Worm (Caenorhabditis elegans) whole organism, L1 larva: ENCODE data around the gene ZK643.2.

ENCODE experiments used
- C34B4.2 ChIP-seq: sonication (generic microtip); optimal IDR thresholded peaks from 2 replicates; lab custom pipeline; 2017; ENCODE audit warnings: mild to moderate bottlenecking, missing genetic modification characterization, missing compliant biosample characterization
- F16B12.6 ChIP-seq: fragments of 150-350 bp; optimal IDR thresholded peaks from 2 replicates; lab custom pipeline; 2014; ENCODE audit warnings: missing biosample characterization, missing genetic modification characterization
- Y116A8C.19 ChIP-seq: sonication (generic microtip); optimal IDR thresholded peaks from 2 replicates; lab custom pipeline; 2016; ENCODE audit warnings: missing compliant biosample characterization, missing genetic modification characterization, borderline replicate concordance
- alr-1 ChIP-seq: fragments of 200-800 bp; sonication (Bioruptor generic); optimal IDR thresholded peaks from 2 replicates; lab custom pipeline; 2018; ENCODE audit warnings: borderline replicate concordance, mild to moderate bottlenecking, missing genetic modification characterization, missing compliant biosample characterization
- ceh-8 ChIP-seq: fragments of 200-800 bp; sonication (Bioruptor generic); optimal IDR thresholded peaks from 2 replicates; lab custom pipeline; 2018; ENCODE audit warnings: mild to moderate bottlenecking, missing genetic modification characterization, moderate library complexity, missing compliant biosample characterization
- ceh-82 ChIP-seq, 3 experiments: fragments of 150-350 bp in 1 of 3; sonication (generic microtip) in 2 of 3; optimal IDR thresholded peaks; 2 replicates each; lab custom pipeline; 2014 to 2017; ENCODE audit warnings: missing biosample characterization in 3 of 3, missing genetic modification characterization in 3 of 3
- ceh-88 ChIP-seq: fragments of 200-800 bp; sonication (Bioruptor generic); IDR thresholded peaks from 2 replicates; pipeline ENCODE4 v1.3.6; 2022; ENCODE audit warnings: missing genetic modification characterization, missing compliant biosample characterization
- ces-1 ChIP-seq: fragments of 150-350 bp; optimal IDR thresholded peaks from 2 replicates; lab custom pipeline; 2014; ENCODE audit warnings: missing biosample characterization, missing genetic modification reagents, missing genetic modification characterization
- dpl-1 ChIP-seq, 3 experiments: fragments of 150-350 bp in 2 of 3; sonication (generic microtip) in 1 of 3; optimal IDR thresholded peaks; 2 replicates each; lab custom pipeline; 2014 to 2017; ENCODE audit warnings: missing biosample characterization in 3 of 3, missing genetic modification characterization in 3 of 3, missing genetic modification reagents in 3 of 3
- dsc-1 ChIP-seq: sonication (generic microtip); optimal IDR thresholded peaks from 2 replicates; lab custom pipeline; 2016; ENCODE audit warnings: mild to moderate bottlenecking, missing genetic modification characterization, missing compliant biosample characterization
- efl-1 ChIP-seq, 4 experiments: fragments of 150-350 bp; optimal IDR thresholded peaks in 3 of 4; peaks in 1 of 4; 1 replicate in 1 of 4; 2 replicates in 3 of 4; lab custom pipeline; 2014; ENCODE audit warnings: missing biosample characterization in 2 of 4, missing genetic modification characterization in 2 of 4, missing genetic modification reagents in 2 of 4
- elt-3 ChIP-seq, 6 experiments: fragments of 150-350 bp in 1 of 6; sonication (generic microtip); optimal IDR thresholded peaks; 2 replicates each; lab custom pipeline; 2017 to 2018; ENCODE audit warnings: missing biosample characterization in 6 of 6, missing genetic modification characterization in 6 of 6, inconsistent platforms in 1 of 6
- ets-5 ChIP-seq: fragments of 200-800 bp; sonication (Bioruptor generic); IDR thresholded peaks from 2 replicates; pipeline ENCODE4 v1.3.6; 2022; ENCODE audit warnings: missing genetic modification characterization, missing compliant biosample characterization
- fkh-10 ChIP-seq: sonication (generic microtip); optimal IDR thresholded peaks from 2 replicates; lab custom pipeline; 2017; ENCODE audit warnings: missing biosample characterization, missing genetic modification reagents, missing genetic modification characterization
- hlh-17 ChIP-seq: fragments of 200-800 bp; sonication (Bioruptor generic); optimal IDR thresholded peaks from 2 replicates; lab custom pipeline; 2018; ENCODE audit warnings: missing genetic modification characterization, mild to moderate bottlenecking, missing compliant biosample characterization, moderate library complexity, borderline replicate concordance
- hpl-2 ChIP-seq: fragments of 150-350 bp; optimal IDR thresholded peaks from 2 replicates; lab custom pipeline; 2014; ENCODE audit warnings: missing biosample characterization, missing genetic modification reagents, missing genetic modification characterization
- irx-1 ChIP-seq: sonication (generic microtip); optimal IDR thresholded peaks from 2 replicates; lab custom pipeline; 2016; ENCODE audit warnings: missing genetic modification characterization, missing compliant biosample characterization
- isw-1 ChIP-seq: fragments of 200-800 bp; sonication (Bioruptor generic); IDR thresholded peaks from 2 replicates; pipeline ENCODE4 v1.3.6; 2022; ENCODE audit warnings: missing genetic modification characterization, missing compliant biosample characterization
- lin-14 ChIP-seq: fragments of 200-800 bp; sonication (Bioruptor generic); optimal IDR thresholded peaks from 2 replicates; lab custom pipeline; 2018; ENCODE audit warnings: mild to moderate bottlenecking, missing genetic modification characterization, moderate library complexity, missing compliant biosample characterization
- lin-15B ChIP-seq: fragments of 150-350 bp; sonication (generic microtip); optimal IDR thresholded peaks from 3 replicates; lab custom pipeline; 2014; ENCODE audit warnings: missing biosample characterization, missing genetic modification characterization
- lin-35 ChIP-seq, 2 experiments: fragments of 150-350 bp; optimal IDR thresholded peaks; 2 replicates each; lab custom pipeline; 2014; ENCODE audit warnings: missing biosample characterization in 2 of 2, missing genetic modification characterization in 2 of 2, missing genetic modification reagents in 2 of 2
- lin-39 ChIP-seq: fragments of 150-350 bp; optimal IDR thresholded peaks from 2 replicates; lab custom pipeline; 2014; ENCODE audit warnings: missing biosample characterization, missing genetic modification reagents, missing genetic modification characterization
- lsy-2 ChIP-seq, 2 experiments: fragments of 150-350 bp; optimal IDR thresholded peaks; 2 replicates each; lab custom pipeline; 2014; ENCODE audit warnings: missing biosample characterization in 2 of 2, missing genetic modification characterization in 2 of 2
- mab-9 ChIP-seq: fragments of 200-800 bp; sonication (Bioruptor generic); IDR thresholded peaks from 2 replicates; pipeline ENCODE4 v1.3.6; 2022; ENCODE audit warnings: missing genetic modification reagents, missing genetic modification characterization, missing compliant biosample characterization
- mep-1 ChIP-seq: fragments of 150-350 bp; optimal IDR thresholded peaks from 2 replicates; lab custom pipeline; 2014; ENCODE audit warnings: missing biosample characterization, missing genetic modification characterization
- nhr-19 ChIP-seq: fragments of 200-800 bp; sonication (Bioruptor generic); conservative IDR thresholded peaks from 2 replicates; pipeline ENCODE4 v1.3.6; 2022; ENCODE audit warnings: missing genetic modification characterization, missing compliant biosample characterization
- nhr-20 ChIP-seq: sonication (generic microtip); optimal IDR thresholded peaks from 2 replicates; lab custom pipeline; 2016; ENCODE audit warnings: mild to moderate bottlenecking, missing genetic modification characterization, missing compliant biosample characterization
- nhr-71 ChIP-seq: sonication (generic microtip); optimal IDR thresholded peaks from 2 replicates; lab custom pipeline; 2016; ENCODE audit warnings: mild to moderate bottlenecking, missing genetic modification characterization, moderate library complexity, missing compliant biosample characterization
- nhr-76 ChIP-seq: sonication (generic microtip); optimal IDR thresholded peaks from 2 replicates; lab custom pipeline; 2017; ENCODE audit warnings: missing biosample characterization, missing genetic modification characterization
- nhr-77 ChIP-seq: fragments of 150-350 bp; optimal IDR thresholded peaks from 2 replicates; lab custom pipeline; 2014; ENCODE audit warnings: missing biosample characterization, missing genetic modification characterization
- nhr-85 ChIP-seq: sonication (generic microtip); peaks from one replicate; lab custom pipeline; 2016; ENCODE audit warnings: missing genetic modification characterization, inconsistent platforms, missing compliant biosample characterization
- nhr-90 ChIP-seq: sonication (generic microtip); optimal IDR thresholded peaks from 2 replicates; lab custom pipeline; 2016; ENCODE audit warnings: mild to moderate bottlenecking, missing genetic modification characterization, missing compliant biosample characterization; ENCODE audit not compliant: poor library complexity
- rnt-1 ChIP-seq: sonication (generic microtip); optimal IDR thresholded peaks from 2 replicates; lab custom pipeline; 2016; ENCODE audit warnings: mild to moderate bottlenecking, missing genetic modification characterization, moderate library complexity, missing compliant biosample characterization
- skn-1 ChIP-seq: fragments of 150-350 bp; optimal IDR thresholded peaks from 2 replicates; lab custom pipeline; 2014; ENCODE audit warnings: missing biosample characterization, missing genetic modification characterization
- snpc-4 ChIP-seq: fragments of 150-350 bp; optimal IDR thresholded peaks from 2 replicates; lab custom pipeline; 2014; ENCODE audit warnings: missing biosample characterization, missing genetic modification characterization
- snu-23 ChIP-seq: sonication (generic microtip); optimal IDR thresholded peaks from 2 replicates; lab custom pipeline; 2016; ENCODE audit warnings: missing genetic modification characterization, missing compliant biosample characterization
- sptf-1 ChIP-seq: fragments of 150-350 bp; optimal IDR thresholded peaks from 2 replicates; lab custom pipeline; 2014; ENCODE audit warnings: missing biosample characterization, missing genetic modification characterization
- unc-30 ChIP-seq: sonication (generic microtip); optimal IDR thresholded peaks from 2 replicates; lab custom pipeline; 2017; ENCODE audit warnings: missing biosample characterization, missing genetic modification characterization
- unc-86 ChIP-seq: sonication (generic microtip); optimal IDR thresholded peaks from 2 replicates; lab custom pipeline; 2016; ENCODE audit warnings: missing genetic modification characterization, missing compliant biosample characterization
- zag-1 ChIP-seq: fragments of 150-350 bp; optimal IDR thresholded peaks from 2 replicates; lab custom pipeline; 2014; ENCODE audit warnings: missing biosample characterization, missing genetic modification characterization
- ztf-4 ChIP-seq: fragments of 150-350 bp; optimal IDR thresholded peaks from 2 replicates; lab custom pipeline; 2014; ENCODE audit warnings: missing biosample characterization, missing genetic modification characterization

Gene ZK643.2

ce11 chrIII:8984960-8985359 lies 28.6 kb downstream of the ZK643.2 start (continued):
- no peak for TF ChIP-seq C34B4.2 (tag; lab: Kevin White, UChicago)
- TF ChIP-seq nhr-71 (tag; lab: Kevin White, UChicago) = peak; percentile 79
- peak; percentile 31 for TF ChIP-seq unc-86 (tag; lab: Kevin White, UChicago)
- TF ChIP-seq dsc-1 (tag; lab: Kevin White, UChicago) = peak; percentile 48
- 0 out of 2 replicates have a peak, but pooled peaks have one; percentile 28 for TF ChIP-seq ceh-88 (GFP tag; lab: Robert Waterston, UW)
- TF ChIP-seq irx-1 = peak; percentile 56
- no peak for TF ChIP-seq sptf-1 (tag; lab: Kevin White, UChicago)
- peak; percentile 47 for TF ChIP-seq fkh-10 (GFP tag; lab: Kevin White, UChicago)
- peak in 2 of 3 experiments; percentile 57 to 77 for TF ChIP-seq ceh-82 (tag; optimal IDR thresholded peaks at IDR 0.05; lab: Kevin White, UChicago)
- peak; percentile 37 for TF ChIP-seq ztf-4 (tag; lab: Kevin White, UChicago)
- TF ChIP-seq elt-3 (tag; optimal IDR thresholded peaks at IDR 0.05; lab: Kevin White, UChicago) = peak in 2 of 6 experiments; percentile 23 to 42
- TF ChIP-seq nhr-20 = peak; percentile 67
- no peak for TF ChIP-seq lin-39 (tag; lab: Kevin White, UChicago)
- TF ChIP-seq isw-1 (GFP tag; lab: Robert Waterston, UW) = peak; percentile 9; the same call in 1 of the 2 replicates

- TF ChIP-seq nhr-85 (no peak), mep-1 (no peak), snpc-4 (tag; lab: Kevin White, UChicago) (no peak), mab-9 (GFP tag; lab: Robert Waterston, UW) (no peak), rnt-1 (tag; lab: Kevin White, UChicago) (no peak), lin-14 (GFP tag; lab: Kevin White, UChicago) (no peak), zag-1 (tag; lab: Kevin White, UChicago) (no peak), ces-1 (GFP tag; lab: Kevin White, UChicago) (no peak), ceh-8 (GFP tag; lab: Kevin White, UChicago) (no peak), efl-1 (optimal IDR thresholded peaks at IDR 0.05; lab: Kevin White, UChicago) (no peak), efl-1 (GFP tag; optimal IDR thresholded peaks at IDR 0.05 in 1 of 2; lab: Kevin White, UChicago) (peak in 1 of 2 experiments; percentile 41), lin-15B (tag; lab: Kevin White, UChicago) (no peak), fkh-10 (GFP tag; lab: Kevin White, UChicago) (no peak), hlh-17 (GFP tag; lab: Kevin White, UChicago) (no peak), ceh-82 (tag; optimal IDR thresholded peaks at IDR 0.05; lab: Kevin White, UChicago) (no peak), nhr-19 (GFP tag; lab: Robert Waterston, UW) (no peak), Y116A8C.19 (tag; lab: Kevin White, UChicago) (no peak), dsc-1 (tag; lab: Kevin White, UChicago) (no peak), alr-1 (tag; lab: Kevin White, UChicago) (no peak), F16B12.6 (tag; lab: Kevin White, UChicago) (peak; percentile 5), lsy-2 (tag; optimal IDR thresholded peaks at IDR 0.05; lab: Kevin White, UChicago) (no peak), unc-30 (no peak), nhr-90 (no peak), dpl-1 (GFP tag; optimal IDR thresholded peaks at IDR 0.05; lab: Kevin White, UChicago) (peak in 1 of 3 experiments; percentile 40), snu-23 (no peak), hpl-2 (GFP tag; lab: Kevin White, UChicago) (no peak), ets-5 (no peak), lin-35 (GFP tag; optimal IDR thresholded peaks at IDR 0.05; lab: Kevin White, UChicago) (peak in 1 of 2 experiments; percentile 11), nhr-76 (no peak), skn-1 (tag; lab: Kevin White, UChicago) (no peak), nhr-77 (tag; lab: Kevin White, UChicago) (no peak)
Observed at ce11 chrIII:8985461-8985860, 29.1 kb downstream of the ZK643.2 start.
